Fruit fly (Drosophila melanogaster) whole organism, embryonic: ENCODE results near the gene apn.

Experiments
- CG12299 ChIP-seq: fragments of 200-800 bp; sonication (Bioruptor generic); optimal IDR thresholded peaks from 2 replicates; lab custom pipeline; 2018; ENCODE audit warnings: missing biosample characterization, mild to moderate bottlenecking, missing genetic modification characterization
- CG14710 ChIP-seq: fragments of 200-800 bp; sonication (Bioruptor generic); optimal IDR thresholded peaks from 3 replicates; lab custom pipeline; 2019; ENCODE audit warnings: missing biosample characterization, mild to moderate bottlenecking, missing genetic modification characterization, moderate library complexity
- CG17385 ChIP-seq: fragments of 200-800 bp; sonication (Bioruptor generic); optimal IDR thresholded peaks from 3 replicates; lab custom pipeline; 2018; ENCODE audit warnings: missing biosample characterization, mild to moderate bottlenecking, missing genetic modification characterization
- CG18599 ChIP-seq: fragments of 200-800 bp; sonication (Bioruptor generic); optimal IDR thresholded peaks from 3 replicates; lab custom pipeline; 2017; ENCODE audit warnings: missing biosample characterization, missing genetic modification characterization, mild to moderate bottlenecking, moderate library complexity, missing genetic modification reagents
- CG2120 ChIP-seq: fragments of 200-800 bp; sonication (Bioruptor generic); optimal IDR thresholded peaks from 3 replicates; lab custom pipeline; 2016; ENCODE audit warnings: missing biosample characterization, missing genetic modification characterization
- CG3281 ChIP-seq: fragments of 200-800 bp; sonication (Bioruptor generic); optimal IDR thresholded peaks from 3 replicates; lab custom pipeline; 2017; ENCODE audit warnings: missing biosample characterization, mild to moderate bottlenecking, missing genetic modification characterization
- CG42726 ChIP-seq: fragments of 200-800 bp; sonication (Bioruptor generic); IDR thresholded peaks from 2 replicates; pipeline ENCODE4 v1.3.6; 2022; ENCODE audit warnings: missing biosample characterization, missing genetic modification characterization; ENCODE audit not compliant: partially characterized antibody
- CG6813 ChIP-seq: fragments of 200-800 bp; sonication (Bioruptor generic); optimal IDR thresholded peaks from 2 replicates; lab custom pipeline; 2017; ENCODE audit warnings: missing biosample characterization, missing genetic modification characterization, mild to moderate bottlenecking, moderate library complexity, missing genetic modification reagents
- CG9727 ChIP-seq: fragments of 200-800 bp; sonication (Bioruptor generic); optimal IDR thresholded peaks from 3 replicates; lab custom pipeline; 2017; ENCODE audit warnings: missing biosample characterization, mild to moderate bottlenecking, missing genetic modification characterization
- Doc3 ChIP-seq: fragments of 200-800 bp; sonication (Bioruptor generic); IDR thresholded peaks from 3 replicates; pipeline ENCODE4 v1.3.6; 2022; ENCODE audit warnings: missing biosample characterization, missing genetic modification characterization; ENCODE audit not compliant: partially characterized antibody
- Fer1 ChIP-seq: fragments of 200-800 bp; sonication (Bioruptor generic); optimal IDR thresholded peaks from 2 replicates; lab custom pipeline; 2017; ENCODE audit warnings: missing biosample characterization, mild to moderate bottlenecking, missing genetic modification characterization
- HLH4C ChIP-seq: fragments of 200-800 bp; sonication (Bioruptor generic); IDR thresholded peaks from 3 replicates; pipeline ENCODE4 v1.3.6; 2022; ENCODE audit warnings: missing biosample characterization, missing genetic modification characterization; ENCODE audit not compliant: partially characterized antibody
- Hey ChIP-seq: fragments of 200-800 bp; sonication (Bioruptor generic); optimal IDR thresholded peaks from 3 replicates; lab custom pipeline; 2018; ENCODE audit warnings: missing biosample characterization, mild to moderate bottlenecking, missing genetic modification characterization
- Lhr ChIP-seq: fragments of 200-800 bp; sonication (Bioruptor generic); optimal IDR thresholded peaks from 3 replicates; lab custom pipeline; 2017; ENCODE audit warnings: mild to moderate bottlenecking, missing biosample characterization, missing genetic modification reagents, missing genetic modification characterization
- Sox102F ChIP-seq: fragments of 200-800 bp; sonication (Bioruptor generic); optimal IDR thresholded peaks from 2 replicates; lab custom pipeline; 2018; ENCODE audit warnings: missing biosample characterization, mild to moderate bottlenecking, missing genetic modification characterization, moderate library complexity
- abd-A ChIP-seq: fragments of 200-800 bp; sonication (Bioruptor generic); optimal IDR thresholded peaks from 3 replicates; lab custom pipeline; 2019; ENCODE audit warnings: missing biosample characterization, mild to moderate bottlenecking, missing genetic modification characterization, moderate library complexity
- amos ChIP-seq: fragments of 200-800 bp; sonication (Bioruptor generic); IDR thresholded peaks from 2 replicates; pipeline ENCODE4 v1.3.6; 2022; ENCODE audit warnings: missing biosample characterization, missing genetic modification characterization; ENCODE audit not compliant: partially characterized antibody
- ara ChIP-seq: fragments of 200-800 bp; sonication (Bioruptor generic); IDR thresholded peaks from 2 replicates; pipeline ENCODE4 v1.3.6; 2022; ENCODE audit warnings: missing biosample characterization, missing genetic modification characterization
- ase ChIP-seq: fragments of 200-800 bp; sonication (Bioruptor generic); IDR thresholded peaks from 3 replicates; pipeline ENCODE4 v1.3.6; 2022; ENCODE audit warnings: missing biosample characterization, missing genetic modification characterization
- cas ChIP-seq: fragments of 200-800 bp; sonication (Bioruptor generic); IDR thresholded peaks from 2 replicates; pipeline ENCODE4 v1.3.6; 2022; ENCODE audit warnings: missing biosample characterization, missing genetic modification characterization
- cwo ChIP-seq: fragments of 200-800 bp; sonication (Bioruptor generic); optimal IDR thresholded peaks from 3 replicates; lab custom pipeline; 2017; ENCODE audit warnings: missing biosample characterization, missing genetic modification characterization, mild to moderate bottlenecking, moderate library complexity, missing genetic modification reagents
- esg ChIP-seq: fragments of 200-800 bp; sonication (Bioruptor generic); conservative IDR thresholded peaks from 2 replicates; pipeline ENCODE4 v1.3.6; 2022; ENCODE audit warnings: missing biosample characterization, missing genetic modification characterization
- inv ChIP-seq: fragments of 200-800 bp; sonication (Bioruptor generic); IDR thresholded peaks from 2 replicates; pipeline ENCODE4 v1.3.6; 2022; ENCODE audit warnings: missing biosample characterization, missing genetic modification characterization; ENCODE audit not compliant: partially characterized antibody
- mam ChIP-seq: fragments of 200-800 bp; sonication (Bioruptor generic); optimal IDR thresholded peaks from 3 replicates; lab custom pipeline; 2016; ENCODE audit warnings: missing biosample characterization, missing genetic modification characterization
- org-1 ChIP-seq: fragments of 200-800 bp; sonication (Bioruptor generic); optimal IDR thresholded peaks from 2 replicates; lab custom pipeline; 2017; ENCODE audit warnings: missing biosample characterization, missing genetic modification characterization
- repo ChIP-seq: fragments of 200-800 bp; sonication (Bioruptor generic); optimal IDR thresholded peaks from 2 replicates; lab custom pipeline; 2016; ENCODE audit warnings: missing biosample characterization, missing genetic modification characterization
- ro ChIP-seq: fragments of 200-800 bp; sonication (Bioruptor generic); IDR thresholded peaks from 2 replicates; pipeline ENCODE4 v1.3.6; 2022; ENCODE audit warnings: missing biosample characterization, missing genetic modification characterization
- unc-4 ChIP-seq: fragments of 200-800 bp; sonication (Bioruptor generic); IDR thresholded peaks from 2 replicates; pipeline ENCODE4 v1.3.6; 2022; ENCODE audit warnings: missing biosample characterization, missing genetic modification characterization; ENCODE audit not compliant: partially characterized antibody
- z ChIP-seq: fragments of 200-800 bp; sonication (Bioruptor generic); IDR thresholded peaks from 3 replicates; pipeline ENCODE4 v1.3.6; 2022; ENCODE audit warnings: missing biosample characterization, missing genetic modification characterization

The apn gene

dm6 chr3R:13257110-13257509 lies 31.5 kb downstream of the apn start (continued):
- TF ChIP-seq Fer1 (GFP tag; lab: Kevin White, UChicago) = peak; percentile 6
- no peak for TF ChIP-seq cas
- TF ChIP-seq org-1 (GFP tag; lab: Kevin White, UChicago) = peak; percentile 10
- peak; percentile 17 for TF ChIP-seq CG3281 (GFP tag; lab: Kevin White, UChicago)
- peak; percentile 8 for TF ChIP-seq mam (GFP tag; lab: Kevin White, UChicago)
- no peak for TF ChIP-seq unc-4 (GFP tag; lab: Robert Waterston, UW)
- no peak for TF ChIP-seq CG17385
- TF ChIP-seq Lhr (GFP tag; lab: Kevin White, UChicago) = no peak
- TF ChIP-seq ase (GFP tag; lab: Robert Waterston, UW) = no peak
- TF ChIP-seq CG14710 (tag; lab: Kevin White, UChicago) = no peak
- peak; percentile 51 for TF ChIP-seq CG18599 (GFP tag; lab: Kevin White, UChicago)
- TF ChIP-seq CG9727 (GFP tag; lab: Kevin White, UChicago) = no peak
- TF ChIP-seq esg = no peak
- TF ChIP-seq inv = no peak
- TF ChIP-seq z (GFP tag; lab: Robert Waterston, UW) = no peak
- no peak for TF ChIP-seq CG6813 (GFP tag; lab: Kevin White, UChicago)
- no peak for TF ChIP-seq CG12299
- no peak for TF ChIP-seq repo (GFP tag; lab: Kevin White, UChicago)
- no peak for TF ChIP-seq CG42726 (GFP tag; lab: Robert Waterston, UW)
- TF ChIP-seq Sox102F (GFP tag; lab: Kevin White, UChicago) = no peak
- TF ChIP-seq ara (GFP tag; lab: Robert Waterston, UW) = no peak
- peak; percentile 55 for TF ChIP-seq CG2120

dm6 chr3R:13241726-13242125 lies 46.9 kb downstream of the apn start:
- TF ChIP-seq Sox102F (GFP tag; lab: Kevin White, UChicago) = no peak
- peak; percentile 12 for TF ChIP-seq abd-A (tag; lab: Kevin White, UChicago)
- no peak for TF ChIP-seq Doc3 (GFP tag; lab: Robert Waterston, UW)
- no peak for TF ChIP-seq ro (GFP tag; lab: Robert Waterston, UW)
- TF ChIP-seq HLH4C (GFP tag; lab: Robert Waterston, UW) = no peak
- no peak for TF ChIP-seq amos (GFP tag; lab: Robert Waterston, UW)
- peak; percentile 68 for TF ChIP-seq Hey (tag; lab: Kevin White, UChicago)
- TF ChIP-seq cwo = peak; percentile 52
